Worm (Caenorhabditis elegans): ENCODE results near the gene pcp-4.

pcp-4 gene

DNA sequence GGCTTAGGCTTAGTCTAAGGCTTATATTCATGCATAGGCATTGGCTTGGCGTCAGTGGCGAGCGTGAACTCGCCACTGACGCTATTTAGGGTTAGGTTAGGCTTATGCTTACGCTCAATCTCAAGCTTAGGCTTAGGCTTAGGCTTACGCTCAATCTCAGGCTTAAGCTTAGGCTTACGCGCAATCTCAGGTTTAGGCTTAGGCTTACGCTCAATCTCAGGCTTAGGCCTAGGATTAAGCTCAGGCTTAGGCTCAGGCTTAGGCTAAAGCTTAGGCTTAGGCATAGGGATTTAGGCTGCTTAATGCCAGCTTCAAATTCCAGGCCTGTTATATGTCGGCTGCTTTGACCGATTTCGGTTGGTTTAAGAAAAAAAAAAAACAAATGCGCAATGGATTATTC is 10.6 kb downstream of the pcp-4 start:
- TF ChIP-seq dao-5 (tag; optimal IDR thresholded peaks at IDR 0.05) (no peak), him-1 (tag; optimal IDR thresholded peaks at IDR 0.05) (no peak), W03F9.2 (tag; optimal IDR thresholded peaks at IDR 0.05) (no peak)

- TF ChIP-seq him-1 (tag; optimal IDR thresholded peaks at IDR 0.05) (no peak), W03F9.2 (tag; optimal IDR thresholded peaks at IDR 0.05) (no peak), dao-5 (tag; optimal IDR thresholded peaks at IDR 0.05) (no peak)
Observed at ce11 chrV:19814833-19815232, 16.0 kb downstream of the pcp-4 start, which contains the start of gene daf-28. Gene daf-28 (plus strand): TSS chrV:19815133.

DNA sequence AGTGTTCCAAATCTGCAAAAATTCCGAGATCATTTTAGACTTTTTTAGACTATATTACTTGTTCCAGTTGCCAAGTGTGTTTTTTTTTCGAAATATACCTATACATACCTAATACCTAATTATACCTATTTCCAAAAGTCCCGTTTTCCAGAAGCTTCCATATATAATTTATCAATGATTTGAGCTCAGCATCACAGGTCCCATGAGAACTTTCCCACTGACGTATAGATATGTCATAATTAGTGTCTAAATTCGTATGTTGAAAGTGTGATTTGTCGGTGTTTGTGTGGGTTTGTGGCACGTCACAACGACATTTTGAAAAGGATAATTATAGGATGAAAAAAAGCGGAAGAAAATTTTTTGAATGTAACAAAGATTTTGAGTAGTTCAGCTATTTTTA is 25.3 kb downstream of the pcp-4 start:
- TF ChIP-seq him-1 (tag; optimal IDR thresholded peaks at IDR 0.05) (no peak), W03F9.2 (tag; optimal IDR thresholded peaks at IDR 0.05) (no peak), dao-5 (tag; optimal IDR thresholded peaks at IDR 0.05) (no peak)

- TF ChIP-seq dao-5 (tag; optimal IDR thresholded peaks at IDR 0.05) (no peak), him-1 (tag; optimal IDR thresholded peaks at IDR 0.05) (no peak), W03F9.2 (tag; optimal IDR thresholded peaks at IDR 0.05) (no peak)
Observed at ce11 chrV:19802797-19803196, 28.0 kb downstream of the pcp-4 start.

- TF ChIP-seq dao-5 (tag; optimal IDR thresholded peaks at IDR 0.05) = no peak
- no peak for TF ChIP-seq him-1 (tag; optimal IDR thresholded peaks at IDR 0.05)
- no peak for TF ChIP-seq W03F9.2 (tag; optimal IDR thresholded peaks at IDR 0.05)
Observed at ce11 chrV:19801033-19801432, 29.8 kb downstream of the pcp-4 start, which contains the start of gene Y116F11B.2. Gene Y116F11B.2 (minus strand): TSS chrV:19801133.

- TF ChIP-seq W03F9.2 (tag; optimal IDR thresholded peaks at IDR 0.05) (no peak), him-1 (tag; optimal IDR thresholded peaks at IDR 0.05) (no peak), dao-5 (tag; optimal IDR thresholded peaks at IDR 0.05) (no peak)
Observed at ce11 chrV:19794931-19795330, 35.9 kb downstream of the pcp-4 start, which contains the start of gene M162.7. Gene M162.7 (minus strand): TSS chrV:19795031.

DNA sequence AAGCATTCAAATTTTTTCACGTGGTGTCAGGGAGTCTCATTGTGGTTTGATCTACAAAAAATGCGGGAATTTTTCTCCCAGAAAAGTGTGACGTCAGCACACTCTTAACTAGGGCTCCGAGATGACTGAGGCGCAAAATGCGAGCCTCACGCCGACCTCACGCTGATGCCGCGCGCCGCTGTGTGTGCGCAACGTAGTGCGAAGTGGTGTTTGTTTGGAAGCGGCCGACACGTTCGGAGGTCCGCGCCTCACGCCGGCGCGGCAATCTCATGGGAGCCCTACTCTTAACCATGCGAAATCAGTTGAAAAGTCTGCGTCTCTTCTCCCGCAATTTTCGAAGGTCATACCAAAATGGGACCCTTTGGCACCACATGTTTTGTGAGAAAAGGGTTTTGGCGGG is 40.6 kb downstream of the pcp-4 start:
- TF ChIP-seq him-1 (tag; optimal IDR thresholded peaks at IDR 0.05) = no peak
- TF ChIP-seq W03F9.2 (tag; optimal IDR thresholded peaks at IDR 0.05) = no peak
- TF ChIP-seq dao-5 (tag; optimal IDR thresholded peaks at IDR 0.05) = no peak

DNA sequence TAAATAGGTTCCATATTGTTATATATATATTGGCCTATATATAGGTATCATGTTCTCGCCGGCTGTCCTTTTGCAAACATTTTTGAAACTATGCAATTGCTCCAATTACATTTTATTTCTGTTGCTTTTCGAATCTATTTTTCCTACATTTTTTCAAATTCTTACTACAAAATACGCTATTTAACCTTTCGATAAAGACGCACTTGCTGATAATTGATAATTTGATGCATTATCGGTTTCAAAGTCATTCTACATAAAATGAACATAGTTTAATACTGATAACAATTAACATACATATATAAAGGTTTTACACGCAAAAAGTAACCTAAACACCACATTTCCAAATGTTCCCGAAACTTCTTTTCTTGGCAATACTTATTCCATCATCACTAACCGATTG is 42.5 kb downstream of the pcp-4 start, which contains the start of gene clec-258:
Gene clec-258 (plus strand): TSS at position 81 of the 400 bp plus-strand sequence.
- TF ChIP-seq dao-5 (tag; optimal IDR thresholded peaks at IDR 0.05) (no peak), him-1 (tag; optimal IDR thresholded peaks at IDR 0.05) (no peak), W03F9.2 (tag; optimal IDR thresholded peaks at IDR 0.05) (no peak)

DNA sequence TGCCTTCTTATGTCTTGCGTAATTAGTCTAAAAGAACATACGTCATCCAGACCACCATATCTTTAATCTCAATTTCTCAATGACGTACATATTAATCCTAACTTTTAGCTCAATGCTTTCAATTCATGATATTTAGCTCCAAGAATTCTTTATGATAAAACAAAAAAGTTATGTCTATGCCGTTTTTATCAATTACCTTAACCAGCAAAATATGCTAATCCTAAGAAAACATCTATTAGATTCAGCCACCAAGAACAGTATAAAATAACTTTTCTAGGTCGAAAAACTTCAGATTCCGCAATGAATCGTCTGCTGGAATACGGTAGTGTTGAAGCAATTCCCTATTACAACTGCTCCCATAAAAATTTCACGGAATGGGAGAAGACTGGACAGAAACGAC is 47.0 kb downstream of the pcp-4 start, which contains the start of gene srt-45:
Gene srt-45 (plus strand): TSS at position 301 of the 400 bp plus-strand sequence.
- TF ChIP-seq dao-5 (tag; optimal IDR thresholded peaks at IDR 0.05) = no peak
- no peak for TF ChIP-seq him-1 (tag; optimal IDR thresholded peaks at IDR 0.05)
- TF ChIP-seq W03F9.2 (tag; optimal IDR thresholded peaks at IDR 0.05) = no peak

ce11 chrV:19779220-19779619 is 51.6 kb downstream of the pcp-4 start:
- TF ChIP-seq dao-5 (tag; optimal IDR thresholded peaks at IDR 0.05) = no peak
- no peak for TF ChIP-seq W03F9.2 (tag; optimal IDR thresholded peaks at IDR 0.05)
- TF ChIP-seq him-1 (tag; optimal IDR thresholded peaks at IDR 0.05) = no peak

- TF ChIP-seq him-1 (tag; optimal IDR thresholded peaks at IDR 0.05) (no peak), dao-5 (tag; optimal IDR thresholded peaks at IDR 0.05) (no peak), W03F9.2 (tag; optimal IDR thresholded peaks at IDR 0.05) (no peak)
Observed at ce11 chrV:19778608-19779007, 52.2 kb downstream of the pcp-4 start, which contains the start of gene fbxa-194. Gene fbxa-194 (minus strand): TSS chrV:19778708.

- TF ChIP-seq him-1 (tag; optimal IDR thresholded peaks at IDR 0.05) (no peak), dao-5 (tag; optimal IDR thresholded peaks at IDR 0.05) (no peak), W03F9.2 (tag; optimal IDR thresholded peaks at IDR 0.05) (no peak)
Observed at ce11 chrV:19777227-19777626, 53.6 kb downstream of the pcp-4 start, which contains the start of gene fbxa-118. Gene fbxa-118 (minus strand): TSS chrV:19777327.
